Worm (Caenorhabditis elegans) whole organism, early embryonic: ENCODE measurements around the gene F23H11.2.

Experiments
- B0310.2 ChIP-seq: sonication (generic microtip); optimal IDR thresholded peaks from 2 replicates; lab custom pipeline; 2016; ENCODE audit warnings: mild to moderate bottlenecking, missing genetic modification characterization, missing compliant biosample characterization
- F13C5.2 ChIP-seq: sonication (generic microtip); optimal IDR thresholded peaks from 2 replicates; lab custom pipeline; 2017; ENCODE audit warnings: mild to moderate bottlenecking, missing genetic modification characterization, inconsistent platforms, missing compliant biosample characterization
- aly-1 ChIP-seq: sonication (generic microtip); optimal IDR thresholded peaks from 2 replicates; lab custom pipeline; 2016; ENCODE audit warnings: missing genetic modification characterization, missing compliant biosample characterization
- ama-1 ChIP-seq: fragments of 150-350 bp; optimal IDR thresholded peaks from 2 replicates; lab custom pipeline; 2014
- ceh-13 ChIP-seq: fragments of 200-800 bp; sonication (Bioruptor generic); optimal IDR thresholded peaks from 2 replicates; lab custom pipeline; 2018; ENCODE audit warnings: mild to moderate bottlenecking, missing genetic modification characterization, missing compliant biosample characterization
- ceh-36 ChIP-seq: sonication (generic microtip); optimal IDR thresholded peaks from 2 replicates; lab custom pipeline; 2016; ENCODE audit warnings: missing genetic modification characterization, inconsistent platforms, missing compliant biosample characterization
- ets-7 ChIP-seq: sonication (generic microtip); optimal IDR thresholded peaks from 2 replicates; lab custom pipeline; 2016; ENCODE audit warnings: missing genotype, missing genetic modification characterization, missing compliant biosample characterization
- flt-1 ChIP-seq: fragments of 200-800 bp; sonication (Bioruptor generic); IDR thresholded peaks from 2 replicates; pipeline ENCODE4 v1.3.6; 2022; ENCODE audit warnings: missing genetic modification characterization, missing compliant biosample characterization
- hmbx-1 ChIP-seq: sonication (generic microtip); optimal IDR thresholded peaks from 2 replicates; lab custom pipeline; 2016; ENCODE audit warnings: mild to moderate bottlenecking, missing genetic modification characterization, missing compliant biosample characterization
- hmg-4 ChIP-seq: fragments of 200-800 bp; sonication (Bioruptor generic); optimal IDR thresholded peaks from 2 replicates; lab custom pipeline; 2018; ENCODE audit warnings: mild to moderate bottlenecking, missing genetic modification characterization, missing compliant biosample characterization
- hnd-1 ChIP-seq: sonication (generic microtip); optimal IDR thresholded peaks from 2 replicates; lab custom pipeline; 2016; ENCODE audit warnings: missing genetic modification characterization, missing compliant biosample characterization
- pes-1 ChIP-seq: fragments of 200-800 bp; sonication (Bioruptor generic); IDR thresholded peaks from 2 replicates; pipeline ENCODE4 v1.3.6; 2022; ENCODE audit warnings: missing genetic modification reagents, missing genetic modification characterization, missing compliant biosample characterization
- scrt-1 ChIP-seq: fragments of 200-800 bp; sonication (Bioruptor generic); IDR thresholded peaks from 2 replicates; pipeline ENCODE4 v1.3.6; 2022; ENCODE audit warnings: missing genetic modification characterization, missing compliant biosample characterization
- sea-1 ChIP-seq: fragments of 200-800 bp; sonication (Bioruptor generic); conservative IDR thresholded peaks from 2 replicates; pipeline ENCODE4 v1.3.6; 2022; ENCODE audit warnings: missing genetic modification characterization, missing compliant biosample characterization
- tbx-11 ChIP-seq: fragments of 200-800 bp; sonication (Bioruptor generic); IDR thresholded peaks from 2 replicates; pipeline ENCODE4 v1.3.6; 2022; ENCODE audit warnings: missing genetic modification characterization, missing compliant biosample characterization
- tbx-37 ChIP-seq: fragments of 200-800 bp; sonication (Bioruptor generic); conservative IDR thresholded peaks from 2 replicates; pipeline ENCODE4 v1.3.6; 2022; ENCODE audit warnings: missing genetic modification reagents, missing genetic modification characterization, missing compliant biosample characterization
- tra-4 ChIP-seq: sonication (generic microtip); optimal IDR thresholded peaks from 2 replicates; lab custom pipeline; 2017; ENCODE audit warnings: missing genetic modification characterization, missing compliant biosample characterization

F23H11.2 gene

DNA sequence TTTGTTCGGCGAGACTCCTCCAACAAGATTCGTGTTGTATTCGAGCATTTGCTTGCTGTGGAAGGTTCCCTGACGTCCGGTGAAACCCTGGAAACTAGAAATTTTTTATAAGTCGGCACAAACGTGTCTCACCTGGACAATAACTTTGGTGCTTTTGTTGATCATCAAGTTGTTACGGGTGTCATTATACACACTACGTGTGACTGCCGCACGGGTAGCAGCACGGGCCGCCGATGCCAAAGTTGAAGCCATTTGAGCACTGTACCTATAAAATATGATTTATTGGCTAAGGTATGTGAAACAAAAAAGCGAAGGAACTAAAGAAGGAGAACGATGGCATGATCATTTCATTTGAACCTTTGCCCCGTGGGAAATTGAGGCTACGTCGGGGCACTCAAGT, 5.6 kb downstream of the F23H11.2 start, which contains the start of gene sucl-2:
Gene sucl-2 (minus strand): TSS at position 265 of the 400 bp plus-strand sequence.
- TF ChIP-seq ama-1 (lab: Kevin White, UChicago): no peak
- TF ChIP-seq hnd-1 (tag; lab: Kevin White, UChicago): no peak
- TF ChIP-seq hmg-4 (GFP tag; lab: Kevin White, UChicago): no peak
- TF ChIP-seq ceh-36 (tag; lab: Kevin White, UChicago): no peak
- TF ChIP-seq tra-4 (tag; lab: Kevin White, UChicago): no peak
- TF ChIP-seq B0310.2: no peak
- no peak for TF ChIP-seq tbx-11 (GFP tag; lab: Robert Waterston, UW)
- no peak for TF ChIP-seq ceh-13 (GFP tag; lab: Kevin White, UChicago)
- TF ChIP-seq hmbx-1 (tag; lab: Kevin White, UChicago): no peak
- no peak for TF ChIP-seq flt-1 (GFP tag; lab: Robert Waterston, UW)
- no peak for TF ChIP-seq tbx-37 (GFP tag; lab: Robert Waterston, UW)
- TF ChIP-seq sea-1: no peak
- TF ChIP-seq scrt-1: no peak
- TF ChIP-seq F13C5.2 (tag; lab: Kevin White, UChicago): no peak

- TF ChIP-seq hnd-1 (tag; lab: Kevin White, UChicago): no peak
- no peak for TF ChIP-seq B0310.2
Observed at ce11 chrIII:901600-902250, 6.2 kb downstream of the F23H11.2 start.

- TF ChIP-seq scrt-1 (no peak), hmg-4 (GFP tag; lab: Kevin White, UChicago) (no peak), tbx-37 (GFP tag; lab: Robert Waterston, UW) (no peak), tbx-11 (GFP tag; lab: Robert Waterston, UW) (no peak), tra-4 (tag; lab: Kevin White, UChicago) (no peak), ama-1 (lab: Kevin White, UChicago) (no peak), F13C5.2 (tag; lab: Kevin White, UChicago) (no peak), pes-1 (GFP tag; lab: Robert Waterston, UW) (no peak), ceh-36 (tag; lab: Kevin White, UChicago) (no peak), ets-7 (tag; lab: Kevin White, UChicago) (no peak), hmbx-1 (tag; lab: Kevin White, UChicago) (no peak), B0310.2 (no peak), sea-1 (no peak), flt-1 (GFP tag; lab: Robert Waterston, UW) (no peak), hnd-1 (tag; lab: Kevin White, UChicago) (no peak), ceh-13 (GFP tag; lab: Kevin White, UChicago) (no peak), aly-1 (tag; lab: Kevin White, UChicago) (no peak)
Observed at ce11 chrIII:907311-907710, 11.8 kb downstream of the F23H11.2 start, which contains the start of gene F23H11.4. F23H11.4 (minus strand) TSS chrIII:907539.

DNA sequence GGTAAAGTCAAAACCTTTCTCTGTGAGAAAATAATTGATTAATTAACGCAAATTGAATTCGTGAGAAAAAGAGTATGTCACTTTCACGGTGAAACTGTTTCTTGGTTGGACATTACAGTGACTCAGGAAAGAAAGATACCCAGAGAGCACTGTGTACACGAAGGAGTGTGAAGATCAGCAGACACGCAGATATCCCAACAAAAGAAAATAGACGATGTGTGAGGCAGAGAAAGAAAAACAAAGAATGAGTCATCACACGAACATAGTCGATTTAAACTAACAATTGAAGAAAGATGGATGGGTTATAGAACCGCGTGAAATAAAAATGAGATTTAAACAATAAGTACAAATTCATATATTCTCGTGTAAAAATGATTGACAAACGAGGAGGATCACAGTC, 12.4 kb downstream of the F23H11.2 start:
- TF ChIP-seq ets-7 (tag; lab: Kevin White, UChicago) (no peak), F13C5.2 (tag; lab: Kevin White, UChicago) (no peak), pes-1 (GFP tag; lab: Robert Waterston, UW) (no peak), hnd-1 (tag; lab: Kevin White, UChicago) (no peak), tbx-11 (GFP tag; lab: Robert Waterston, UW) (no peak), flt-1 (GFP tag; lab: Robert Waterston, UW) (no peak), hmg-4 (GFP tag; lab: Kevin White, UChicago) (no peak), tra-4 (tag; lab: Kevin White, UChicago) (no peak), ceh-36 (tag; lab: Kevin White, UChicago) (no peak), tbx-37 (GFP tag; lab: Robert Waterston, UW) (no peak), B0310.2 (no peak), ceh-13 (GFP tag; lab: Kevin White, UChicago) (no peak), hmbx-1 (tag; lab: Kevin White, UChicago) (no peak)

- TF ChIP-seq ama-1 (lab: Kevin White, UChicago) (no peak), hmg-4 (GFP tag; lab: Kevin White, UChicago) (no peak)
Observed at ce11 chrIII:909540-909939, 14.0 kb downstream of the F23H11.2 start, which contains the start of gene crls-1. crls-1 (minus strand) TSS chrIII:909902.

- TF ChIP-seq hmg-4 (GFP tag; lab: Kevin White, UChicago) (no peak), tra-4 (tag; lab: Kevin White, UChicago) (no peak), scrt-1 (no peak), hmbx-1 (tag; lab: Kevin White, UChicago) (no peak), tbx-37 (GFP tag; lab: Robert Waterston, UW) (no peak), ets-7 (tag; lab: Kevin White, UChicago) (no peak), F13C5.2 (tag; lab: Kevin White, UChicago) (no peak), B0310.2 (no peak), sea-1 (no peak), ama-1 (lab: Kevin White, UChicago) (no peak), flt-1 (GFP tag; lab: Robert Waterston, UW) (no peak), aly-1 (tag; lab: Kevin White, UChicago) (no peak), pes-1 (GFP tag; lab: Robert Waterston, UW) (no peak), tbx-11 (GFP tag; lab: Robert Waterston, UW) (no peak), ceh-13 (GFP tag; lab: Kevin White, UChicago) (no peak), hnd-1 (tag; lab: Kevin White, UChicago) (no peak)
Observed at ce11 chrIII:910540-911311, 15.2 kb downstream of the F23H11.2 start, which contains the start of the genes F23H11.5 and bra-2. F23H11.5 (minus strand) TSS chrIII:910590. bra-2 (plus strand) TSS chrIII:911261.
